Fruit fly (Drosophila melanogaster) whole organism, adult: ENCODE results near the gene CG13306.

ENCODE experiments used
- CG12768 ChIP-seq: fragments of 200-800 bp; sonication (Bioruptor generic); optimal IDR thresholded peaks from 2 replicates; lab custom pipeline; 2017; ENCODE audit warnings: missing biosample characterization, missing genetic modification characterization, mild to moderate bottlenecking, moderate library complexity, missing genetic modification reagents
- CG14711 ChIP-seq: fragments of 200-800 bp; sonication (Bioruptor generic); optimal IDR thresholded peaks from 2 replicates; lab custom pipeline; 2018; ENCODE audit warnings: missing biosample characterization, mild to moderate bottlenecking, missing genetic modification characterization, moderate library complexity
- CG33017 ChIP-seq: fragments of 200-800 bp; sonication (Bioruptor generic); optimal IDR thresholded peaks from 2 replicates; lab custom pipeline; 2018; ENCODE audit warnings: missing biosample characterization, mild to moderate bottlenecking, missing genetic modification characterization, moderate library complexity
- CG5204 ChIP-seq: fragments of 200-800 bp; sonication (Bioruptor generic); optimal IDR thresholded peaks from 2 replicates; lab custom pipeline; 2016; ENCODE audit warnings: missing biosample characterization, missing genetic modification characterization
- CG7101 ChIP-seq: fragments of 200-800 bp; sonication (Bioruptor generic); optimal IDR thresholded peaks from 2 replicates; lab custom pipeline; 2018; ENCODE audit warnings: missing biosample characterization, mild to moderate bottlenecking, missing genetic modification characterization, moderate library complexity
- Clk ChIP-seq: fragments of 200-800 bp; sonication (Bioruptor generic); optimal IDR thresholded peaks from 2 replicates; lab custom pipeline; 2017; ENCODE audit warnings: missing biosample characterization, missing genetic modification characterization
- Crg-1 ChIP-seq: fragments of 200-800 bp; sonication (Bioruptor generic); optimal IDR thresholded peaks from 2 replicates; lab custom pipeline; 2016; ENCODE audit warnings: missing biosample characterization, missing genetic modification characterization
- cic ChIP-seq: fragments of 200-800 bp; sonication (Bioruptor generic); optimal IDR thresholded peaks from 2 replicates; lab custom pipeline; 2017; ENCODE audit warnings: missing biosample characterization, mild to moderate bottlenecking, missing genetic modification characterization, moderate library complexity
- kay ChIP-seq: fragments of 200-800 bp; sonication (Bioruptor generic); peaks from one replicate; lab custom pipeline; 2016; ENCODE audit warnings: missing biosample characterization, missing genetic modification characterization, borderline replicate concordance
- pad ChIP-seq: fragments of 200-800 bp; sonication (Bioruptor generic); optimal IDR thresholded peaks from 3 replicates; lab custom pipeline; 2017; ENCODE audit warnings: missing biosample characterization, missing genetic modification characterization, mild to moderate bottlenecking, moderate library complexity, missing genetic modification reagents

- TF ChIP-seq Clk (GFP tag; lab: Kevin White, UChicago) (peak; percentile 62), kay (GFP tag; lab: Kevin White, UChicago) (peak; percentile 89), cic (peak; percentile 78), CG33017 (tag; lab: Kevin White, UChicago) (peak; percentile 69), CG5204 (GFP tag; lab: Kevin White, UChicago) (peak; percentile 38), CG7101 (peak; percentile 88), Crg-1 (GFP tag; lab: Kevin White, UChicago) (peak; percentile 81), CG12768 (GFP tag; lab: Kevin White, UChicago) (peak; percentile 80), CG14711 (peak; percentile 67), pad (GFP tag; lab: Kevin White, UChicago) (peak; percentile 64)
These were observed 47.1 kb downstream of the CG13306 start for dm6 chr3L:8702448-8702847.
